Fruit fly (Drosophila melanogaster) whole organism, embryonic: ENCODE measurements around the gene NitFhit.

ENCODE experiments used
- Abd-B ChIP-seq: fragments of 200-800 bp; sonication (Bioruptor generic); optimal IDR thresholded peaks from 2 replicates; lab custom pipeline; 2018; ENCODE audit warnings: missing biosample characterization, mild to moderate bottlenecking, missing genetic modification characterization, moderate library complexity
- Atf-2 ChIP-seq: fragments of 200-800 bp; sonication (Bioruptor generic); optimal IDR thresholded peaks from 2 replicates; lab custom pipeline; 2016; ENCODE audit warnings: missing biosample characterization, missing genetic modification characterization
- Awh ChIP-seq: fragments of 200-800 bp; sonication (Bioruptor generic); IDR thresholded peaks from 2 replicates; pipeline ENCODE4, ENCODE4 v1.3.6; 2022; ENCODE audit warnings: missing biosample characterization, missing genetic modification characterization
- B-H1 ChIP-seq: fragments of 200-800 bp; sonication (Bioruptor generic); IDR thresholded peaks from 3 replicates; pipeline ENCODE4 v1.3.6; 2022; ENCODE audit warnings: missing biosample characterization, missing genetic modification characterization
- CG10209 ChIP-seq: fragments of 200-800 bp; sonication (Bioruptor generic); optimal IDR thresholded peaks from 3 replicates; lab custom pipeline; 2017; ENCODE audit warnings: missing biosample characterization, mild to moderate bottlenecking, missing genetic modification characterization, missing genetic modification reagents
- CG11085 ChIP-seq: fragments of 200-800 bp; sonication (Bioruptor generic); IDR thresholded peaks from 2 replicates; pipeline ENCODE4 v1.3.6; 2022; ENCODE audit warnings: missing biosample characterization, missing genetic modification characterization
- CG11560 ChIP-seq: fragments of 200-800 bp; sonication (Bioruptor generic); IDR thresholded peaks from 3 replicates; pipeline ENCODE4 v1.3.6; 2022; ENCODE audit warnings: missing biosample characterization, missing genetic modification characterization
- CG12299 ChIP-seq: fragments of 200-800 bp; sonication (Bioruptor generic); optimal IDR thresholded peaks from 2 replicates; lab custom pipeline; 2018; ENCODE audit warnings: missing biosample characterization, mild to moderate bottlenecking, missing genetic modification characterization
- CG12744 ChIP-seq: fragments of 200-800 bp; sonication (Bioruptor generic); optimal IDR thresholded peaks from 2 replicates; lab custom pipeline; 2016; ENCODE audit warnings: missing biosample characterization, missing genetic modification characterization
- CG12942 ChIP-seq: fragments of 200-800 bp; sonication (Bioruptor generic); optimal IDR thresholded peaks from 3 replicates; lab custom pipeline; 2016; ENCODE audit warnings: missing biosample characterization, missing genetic modification characterization
- CG1529 ChIP-seq: fragments of 200-800 bp; sonication (Bioruptor generic); optimal IDR thresholded peaks from 3 replicates; lab custom pipeline; 2018; ENCODE audit warnings: missing biosample characterization, missing genetic modification characterization
- CG2678 ChIP-seq: fragments of 200-800 bp; sonication (Bioruptor generic); optimal IDR thresholded peaks from 3 replicates; lab custom pipeline; 2019; ENCODE audit warnings: missing biosample characterization, mild to moderate bottlenecking, missing genetic modification characterization, moderate library complexity
- CG3065 ChIP-seq: fragments of 200-800 bp; sonication (Bioruptor generic); optimal IDR thresholded peaks from 2 replicates; lab custom pipeline; 2016; ENCODE audit warnings: missing biosample characterization, missing genetic modification characterization
- CG31224 ChIP-seq: fragments of 200-800 bp; sonication (Bioruptor generic); IDR thresholded peaks from 2 replicates; pipeline ENCODE4 v1.3.6; 2022; ENCODE audit warnings: missing biosample characterization, missing genetic modification characterization
- CG32767 ChIP-seq: fragments of 200-800 bp; sonication (Bioruptor generic); IDR thresholded peaks from 2 replicates; pipeline ENCODE4 v1.3.6; 2022; ENCODE audit warnings: missing biosample characterization, missing genetic modification characterization
- CG32772 ChIP-seq: fragments of 200-800 bp; sonication (Bioruptor generic); IDR thresholded peaks from 2 replicates; pipeline ENCODE4 v1.3.6; 2022; ENCODE audit warnings: missing biosample characterization, missing genetic modification characterization
- CG3995 ChIP-seq: fragments of 200-800 bp; sonication (Bioruptor generic); optimal IDR thresholded peaks from 3 replicates; lab custom pipeline; 2016; ENCODE audit warnings: missing biosample characterization, missing genetic modification characterization
- CG4360 ChIP-seq: fragments of 200-800 bp; sonication (Bioruptor generic); IDR thresholded peaks from 2 replicates; pipeline ENCODE4 v1.3.6; 2022; ENCODE audit warnings: missing biosample characterization, missing genetic modification characterization
- CG43689 ChIP-seq: fragments of 200-800 bp; sonication (Bioruptor generic); IDR thresholded peaks from 2 replicates; pipeline ENCODE4 v1.3.6; 2022; ENCODE audit warnings: missing biosample characterization, missing genetic modification characterization
- CG4730 ChIP-seq: fragments of 200-800 bp; sonication (Bioruptor generic); IDR thresholded peaks from 2 replicates; pipeline ENCODE4 v1.3.6; 2022; ENCODE audit warnings: missing biosample characterization, missing genetic modification characterization
- CG5953 ChIP-seq: fragments of 200-800 bp; sonication (Bioruptor generic); IDR thresholded peaks from 2 replicates; pipeline ENCODE4 v1.3.6; 2022; ENCODE audit warnings: missing biosample characterization, missing genetic modification characterization
- CG6654 ChIP-seq: fragments of 200-800 bp; sonication (Bioruptor generic); optimal IDR thresholded peaks from 2 replicates; lab custom pipeline; 2017; ENCODE audit warnings: missing biosample characterization, mild to moderate bottlenecking, missing genetic modification characterization
- CG6854 ChIP-seq: fragments of 200-800 bp; sonication (Bioruptor generic); optimal IDR thresholded peaks from 3 replicates; lab custom pipeline; 2017; ENCODE audit warnings: missing biosample characterization, mild to moderate bottlenecking, missing genetic modification characterization
- CG8359 ChIP-seq: fragments of 200-800 bp; sonication (Bioruptor generic); optimal IDR thresholded peaks from 2 replicates; lab custom pipeline; 2017; ENCODE audit warnings: missing biosample characterization, mild to moderate bottlenecking, missing genetic modification characterization, borderline replicate concordance
- CG8944 ChIP-seq: fragments of 200-800 bp; sonication (Bioruptor generic); optimal IDR thresholded peaks from 3 replicates; lab custom pipeline; 2016; ENCODE audit warnings: missing biosample characterization, missing genetic modification characterization
- D19B ChIP-seq: fragments of 200-800 bp; sonication (Bioruptor generic); optimal IDR thresholded peaks from 2 replicates; lab custom pipeline; 2017; ENCODE audit warnings: missing biosample characterization, mild to moderate bottlenecking, missing genetic modification characterization
- Fer3 ChIP-seq: fragments of 200-800 bp; sonication (Bioruptor generic); optimal IDR thresholded peaks from 2 replicates; lab custom pipeline; 2018; ENCODE audit warnings: missing biosample characterization, mild to moderate bottlenecking, missing genetic modification characterization, moderate library complexity
- Lhr ChIP-seq: fragments of 200-800 bp; sonication (Bioruptor generic); optimal IDR thresholded peaks from 3 replicates; lab custom pipeline; 2017; ENCODE audit warnings: mild to moderate bottlenecking, missing biosample characterization, missing genetic modification reagents, missing genetic modification characterization
- Myb ChIP-seq: fragments of 200-800 bp; sonication (Bioruptor generic); optimal IDR thresholded peaks from 2 replicates; lab custom pipeline; 2016; ENCODE audit warnings: missing biosample characterization, missing genetic modification characterization
- Rfx ChIP-seq: fragments of 200-800 bp; sonication (Bioruptor generic); IDR thresholded peaks from 2 replicates; pipeline ENCODE4 v1.3.6; 2022; ENCODE audit warnings: missing biosample characterization, missing genetic modification characterization
- Six4 ChIP-seq: fragments of 200-800 bp; sonication (Bioruptor generic); optimal IDR thresholded peaks from 2 replicates; lab custom pipeline; 2016; ENCODE audit warnings: missing biosample characterization, missing genetic modification characterization
- az2 ChIP-seq: fragments of 200-800 bp; sonication (Bioruptor generic); optimal IDR thresholded peaks from 3 replicates; lab custom pipeline; 2016; ENCODE audit warnings: missing biosample characterization, missing genetic modification characterization
- caup ChIP-seq: fragments of 200-800 bp; sonication (Bioruptor generic); optimal IDR thresholded peaks from 3 replicates; lab custom pipeline; 2017; ENCODE audit warnings: missing biosample characterization, mild to moderate bottlenecking, missing genetic modification characterization, moderate library complexity; ENCODE audit not compliant: severe bottlenecking
- da ChIP-seq: fragments of 200-800 bp; sonication (Bioruptor generic); optimal IDR thresholded peaks from 2 replicates; lab custom pipeline; 2016; ENCODE audit warnings: missing biosample characterization, missing genetic modification characterization
- dmrt99B ChIP-seq: fragments of 200-800 bp; sonication (Bioruptor generic); optimal IDR thresholded peaks from 2 replicates; lab custom pipeline; 2018; ENCODE audit warnings: missing biosample characterization, mild to moderate bottlenecking, missing genetic modification characterization, moderate library complexity
- fu2 ChIP-seq: fragments of 200-800 bp; sonication (Bioruptor generic); optimal IDR thresholded peaks from 2 replicates; lab custom pipeline; 2016; ENCODE audit warnings: missing biosample characterization, missing genetic modification characterization
- gem ChIP-seq: fragments of 200-800 bp; sonication (Bioruptor generic); optimal IDR thresholded peaks from 2 replicates; lab custom pipeline; 2019; ENCODE audit warnings: missing biosample characterization, mild to moderate bottlenecking, missing genetic modification characterization, moderate library complexity
- grau ChIP-seq: fragments of 200-800 bp; optimal IDR thresholded peaks from 3 replicates; lab custom pipeline; 2019; ENCODE audit warnings: missing biosample characterization, mild to moderate bottlenecking, missing genetic modification characterization, moderate library complexity
- grn ChIP-seq: fragments of 200-800 bp; sonication (Bioruptor generic); optimal IDR thresholded peaks from 3 replicates; lab custom pipeline; 2017; ENCODE audit warnings: missing biosample characterization, missing genetic modification characterization
- gsb-n ChIP-seq: fragments of 200-800 bp; sonication (Bioruptor generic); optimal IDR thresholded peaks from 3 replicates; lab custom pipeline; 2018; ENCODE audit warnings: missing biosample characterization, mild to moderate bottlenecking, missing genetic modification characterization
- jumu ChIP-seq: fragments of 200-800 bp; sonication (Bioruptor generic); optimal IDR thresholded peaks from 3 replicates; lab custom pipeline; 2016; ENCODE audit warnings: missing biosample characterization, missing genetic modification characterization
- sd ChIP-seq: fragments of 200-800 bp; sonication (Bioruptor generic); optimal IDR thresholded peaks from 3 replicates; lab custom pipeline; 2018; ENCODE audit warnings: missing biosample characterization, mild to moderate bottlenecking, missing genetic modification characterization, moderate library complexity
- sob ChIP-seq: fragments of 200-800 bp; sonication (Bioruptor generic); IDR thresholded peaks from 2 replicates; pipeline ENCODE4 v1.3.6; 2022; ENCODE audit warnings: missing biosample characterization, missing genetic modification characterization
- sqz ChIP-seq: fragments of 200-800 bp; sonication (Bioruptor generic); optimal IDR thresholded peaks from 3 replicates; lab custom pipeline; 2018; ENCODE audit warnings: missing biosample characterization, mild to moderate bottlenecking, missing genetic modification characterization
- tll ChIP-seq, 2 experiments: fragments of 200-800 bp in 1 of 2; fragments of >200 bp in 1 of 2; sonication (Bioruptor generic) in 1 of 2; optimal IDR thresholded peaks; 2 replicates each; lab custom pipeline; 2017 to 2019; ENCODE audit warnings: missing biosample characterization in 2 of 2, missing genetic modification characterization in 2 of 2, mild to moderate bottlenecking in 1 of 2, moderate library complexity in 1 of 2
- trem ChIP-seq: fragments of 200-800 bp; optimal IDR thresholded peaks from 3 replicates; lab custom pipeline; 2019; ENCODE audit warnings: missing biosample characterization, mild to moderate bottlenecking, missing genetic modification characterization, moderate library complexity
- unpg ChIP-seq: fragments of 200-800 bp; sonication (Bioruptor generic); optimal IDR thresholded peaks from 3 replicates; lab custom pipeline; 2018; ENCODE audit warnings: missing biosample characterization, mild to moderate bottlenecking, missing genetic modification characterization, moderate library complexity
- zf30C ChIP-seq: fragments of 200-800 bp; sonication (Bioruptor generic); optimal IDR thresholded peaks from 3 replicates; lab custom pipeline; 2018; ENCODE audit warnings: missing biosample characterization, mild to moderate bottlenecking, missing genetic modification characterization
- zfh2 ChIP-seq: fragments of 200-800 bp; sonication (Bioruptor generic); optimal IDR thresholded peaks from 2 replicates; lab custom pipeline; 2016; ENCODE audit warnings: missing biosample characterization, missing genetic modification characterization

Gene NitFhit

dm6 chr3L:224004-224951 is 20.7 kb downstream of the NitFhit start (continued):
- TF ChIP-seq Six4 (GFP tag; lab: Kevin White, UChicago): no peak
- TF ChIP-seq Abd-B: no peak
- peak; percentile 80 for TF ChIP-seq CG4360 (GFP tag; lab: Robert Waterston, UW)
- peak; percentile 36; the same call in 1 of the 2 replicates for TF ChIP-seq CG31224 (GFP tag; lab: Robert Waterston, UW)
- no peak for TF ChIP-seq da (GFP tag; lab: Kevin White, UChicago)
- TF ChIP-seq D19B: no peak
- no peak for TF ChIP-seq fu2 (GFP tag; lab: Kevin White, UChicago)
- no peak for TF ChIP-seq sob (GFP tag; lab: Robert Waterston, UW)
- TF ChIP-seq grau (tag; lab: Kevin White, UChicago): no peak
- TF ChIP-seq Lhr (GFP tag; lab: Kevin White, UChicago): no peak
- no peak for TF ChIP-seq CG1529 (GFP tag; lab: Kevin White, UChicago)
- TF ChIP-seq trem (tag; lab: Kevin White, UChicago): no peak
- TF ChIP-seq CG2678 (tag; lab: Kevin White, UChicago): no peak
- no peak for TF ChIP-seq Atf-2
- TF ChIP-seq az2 (GFP tag; lab: Kevin White, UChicago): no peak
- no peak for TF ChIP-seq sqz
- TF ChIP-seq zf30C (GFP tag; lab: Kevin White, UChicago): no peak
- TF ChIP-seq grn: no peak
- peak; percentile 46; the same call in 1 of the 3 replicates for TF ChIP-seq B-H1
- peak; percentile 32 for TF ChIP-seq unpg (GFP tag; lab: Kevin White, UChicago)
- peak; percentile 8 for TF ChIP-seq jumu (GFP tag; lab: Kevin White, UChicago)
- peak; percentile 55; the same call in 1 of the 2 replicates for TF ChIP-seq CG5953 (GFP tag; lab: Robert Waterston, UW)
- TF ChIP-seq CG32767: peak; percentile 91
- TF ChIP-seq CG11085 (GFP tag; lab: Robert Waterston, UW): peak; percentile 5; the same call in 1 of the 2 replicates
- TF ChIP-seq gem (tag; lab: Kevin White, UChicago): no peak
- TF ChIP-seq Rfx (GFP tag; lab: Robert Waterston, UW): peak; percentile 41
- TF ChIP-seq CG12942 (GFP tag; lab: Kevin White, UChicago): no peak
- no peak for TF ChIP-seq CG8944 (GFP tag; lab: Kevin White, UChicago)
- no peak for TF ChIP-seq CG8359 (GFP tag; lab: Kevin White, UChicago)
- no peak for TF ChIP-seq zfh2 (GFP tag; lab: Kevin White, UChicago)
- peak; percentile 32 for TF ChIP-seq CG12744
- TF ChIP-seq tll (GFP tag; optimal IDR thresholded peaks at IDR 0.05; lab: Kevin White, UChicago): no peak
- no peak for TF ChIP-seq CG32772
- no peak for TF ChIP-seq CG12299 (tag; lab: Kevin White, UChicago)
- no peak for TF ChIP-seq CG10209
- TF ChIP-seq Myb (GFP tag; lab: Kevin White, UChicago): no peak
- TF ChIP-seq sd (tag; lab: Kevin White, UChicago): no peak
- TF ChIP-seq CG4730 (GFP tag; lab: Robert Waterston, UW): no peak
- no peak for TF ChIP-seq CG11560 (tag; lab: Robert Waterston, UW)
- TF ChIP-seq dmrt99B (tag; lab: Kevin White, UChicago): no peak
- peak; percentile 38 for TF ChIP-seq CG6854
- TF ChIP-seq gsb-n (tag; lab: Kevin White, UChicago): no peak
- TF ChIP-seq CG3065 (GFP tag; lab: Kevin White, UChicago): no peak
- TF ChIP-seq CG3995 (GFP tag; lab: Kevin White, UChicago): no peak
- peak; percentile 10 for TF ChIP-seq caup (GFP tag; lab: Kevin White, UChicago)
- TF ChIP-seq CG6654: no peak
- no peak for TF ChIP-seq Fer3 (tag; lab: Kevin White, UChicago)
- TF ChIP-seq CG43689 (GFP tag; lab: Robert Waterston, UW): no peak
- peak; percentile 32; the same call in 1 of the 2 replicates for TF ChIP-seq Awh (GFP tag; lab: Robert Waterston, UW)
